Fruit fly (Drosophila melanogaster) whole organism, wandering third instar larva: Measurements from ENCODE around the gene CG11353.
A peak's percentile ranks its signal among the peaks of the same experiment; 100 is the strongest.

Experiments used
- Abd-B ChIP-seq: fragments of >200 bp; optimal IDR thresholded peaks from 2 replicates; lab custom pipeline; 2017; ENCODE audit warnings: missing biosample characterization, missing genetic modification characterization
- CG32264 ChIP-seq: fragments of 200-800 bp; sonication (Bioruptor generic); optimal IDR thresholded peaks from 2 replicates; lab custom pipeline; 2016; ENCODE audit warnings: missing biosample characterization, missing genetic modification characterization
- CG9705 ChIP-seq: fragments of 200-800 bp; sonication (Bioruptor generic); optimal IDR thresholded peaks from 2 replicates; lab custom pipeline; 2018; ENCODE audit warnings: missing biosample characterization, mild to moderate bottlenecking, missing genetic modification characterization
- CrebA ChIP-seq: fragments of 200-800 bp; sonication (Bioruptor generic); optimal IDR thresholded peaks from 2 replicates; lab custom pipeline; 2016; ENCODE audit warnings: missing biosample characterization, mild to moderate bottlenecking, missing genetic modification characterization, borderline replicate concordance
- Dfd ChIP-seq: fragments of >200 bp; optimal IDR thresholded peaks from 2 replicates; lab custom pipeline; 2017; ENCODE audit warnings: missing biosample characterization, missing genetic modification characterization
- Dif ChIP-seq: fragments of 200-275, 200-300 bp; sonication (Bioruptor generic); optimal IDR thresholded peaks from 2 replicates; lab custom pipeline; 2018; ENCODE audit warnings: missing biosample characterization, missing genetic modification characterization; ENCODE audit not compliant: partially characterized antibody
- GATAd ChIP-seq: sonication (Bioruptor generic); optimal IDR thresholded peaks from 2 replicates; lab custom pipeline; 2016; ENCODE audit warnings: missing biosample characterization, missing genetic modification characterization
- HLH106 ChIP-seq: fragments of 200-800 bp; optimal IDR thresholded peaks from 3 replicates; lab custom pipeline; 2019; ENCODE audit warnings: missing biosample characterization, mild to moderate bottlenecking, missing genetic modification characterization, moderate library complexity
- Hnf4 ChIP-seq: fragments of 200-800 bp; sonication (Bioruptor generic); optimal IDR thresholded peaks from 2 replicates; lab custom pipeline; 2016; ENCODE audit warnings: missing biosample characterization, mild to moderate bottlenecking, missing genetic modification characterization
- Hr78 ChIP-seq: fragments of >200 bp; optimal IDR thresholded peaks from 2 replicates; lab custom pipeline; 2017; ENCODE audit warnings: missing biosample characterization, missing genetic modification characterization
- Hr83 ChIP-seq: fragments of 200-300 bp; sonication (Bioruptor generic); optimal IDR thresholded peaks from 2 replicates; lab custom pipeline; 2016; ENCODE audit warnings: missing biosample characterization, mild to moderate bottlenecking, missing genetic modification characterization, moderate library complexity; ENCODE audit not compliant: poor library complexity, severe bottlenecking
- Jra ChIP-seq: sonication (Bioruptor generic); optimal IDR thresholded peaks from 2 replicates; lab custom pipeline; 2016; ENCODE audit warnings: missing biosample characterization, missing genetic modification characterization
- Mio ChIP-seq: sonication (Bioruptor generic); optimal IDR thresholded peaks from 2 replicates; lab custom pipeline; 2016; ENCODE audit warnings: missing biosample characterization, missing genetic modification characterization
- Myc ChIP-seq: fragments of >200 bp; optimal IDR thresholded peaks from 2 replicates; lab custom pipeline; 2017
- OdsH ChIP-seq: fragments of 200-800 bp; sonication (Bioruptor generic); optimal IDR thresholded peaks from 2 replicates; lab custom pipeline; 2016; ENCODE audit warnings: missing biosample characterization, mild to moderate bottlenecking, missing genetic modification characterization
- Rel ChIP-seq, 2 experiments: fragments of 200-800 bp; sonication (Bioruptor generic) in 1 of 2; optimal IDR thresholded peaks; 2 replicates in 1 of 2; 3 replicates in 1 of 2; lab custom pipeline; 2016 to 2019; ENCODE audit warnings: mild to moderate bottlenecking in 2 of 2, missing biosample characterization in 2 of 2, missing genetic modification characterization in 2 of 2, moderate library complexity in 1 of 2
- Sp1 ChIP-seq: fragments of 200-800 bp; sonication (Bioruptor generic); optimal IDR thresholded peaks from 3 replicates; lab custom pipeline; 2019; ENCODE audit warnings: missing biosample characterization, mild to moderate bottlenecking, missing genetic modification characterization, moderate library complexity
- Vsx2 ChIP-seq: fragments of 200-300, 225-300 bp; sonication (Bioruptor generic); optimal IDR thresholded peaks from 2 replicates; lab custom pipeline; 2018; ENCODE audit warnings: missing biosample characterization, missing genetic modification characterization; ENCODE audit not compliant: partially characterized antibody
- br ChIP-seq: fragments of 200-800 bp; sonication (Bioruptor generic); optimal IDR thresholded peaks from 2 replicates; lab custom pipeline; 2016; ENCODE audit warnings: missing biosample characterization, missing genetic modification characterization
- brk ChIP-seq: fragments of 200-800 bp; sonication (Bioruptor generic); optimal IDR thresholded peaks from 2 replicates; lab custom pipeline; 2016; ENCODE audit warnings: missing biosample characterization, mild to moderate bottlenecking, missing genetic modification characterization
- dl ChIP-seq, 2 experiments: fragments of 175-275, 200-275 bp in 1 of 2; fragments of 200-275 bp in 1 of 2; sonication (Bioruptor generic); optimal IDR thresholded peaks; lab custom pipeline; 2018; ENCODE audit warnings: mild to moderate bottlenecking in 2 of 2, missing biosample characterization in 2 of 2, missing genetic modification characterization in 2 of 2, moderate library complexity in 2 of 2; ENCODE audit not compliant: partially characterized antibody in 2 of 2, insufficient read depth in 1 of 2
- dmrt93B ChIP-seq: fragments of 200-800 bp; sonication (Bioruptor generic); optimal IDR thresholded peaks from 2 replicates; lab custom pipeline; 2018; ENCODE audit warnings: missing biosample characterization, mild to moderate bottlenecking, missing genetic modification characterization
- ey ChIP-seq: fragments of 200-800 bp; sonication (Bioruptor generic); optimal IDR thresholded peaks from 2 replicates; lab custom pipeline; 2016; ENCODE audit warnings: missing biosample characterization, missing genetic modification characterization
- foxo ChIP-seq, 2 experiments: fragments of 200-800 bp; sonication (Bioruptor generic); optimal IDR thresholded peaks; 2 replicates in 1 of 2; 3 replicates in 1 of 2; lab custom pipeline; 2016 to 2017; ENCODE audit warnings: missing biosample characterization in 2 of 2, missing genetic modification characterization in 2 of 2
- fru ChIP-seq: fragments of 200-800 bp; sonication (Bioruptor generic); optimal IDR thresholded peaks from 3 replicates; lab custom pipeline; 2016; ENCODE audit warnings: missing biosample characterization, mild to moderate bottlenecking, missing genetic modification characterization
- h ChIP-seq: fragments of 200-800 bp; sonication (Bioruptor generic); optimal IDR thresholded peaks from 3 replicates; lab custom pipeline; 2016; ENCODE audit warnings: missing biosample characterization, mild to moderate bottlenecking, missing genetic modification characterization
- jim ChIP-seq: fragments of 175-275, 200-325 bp; sonication (Bioruptor generic); optimal IDR thresholded peaks from 2 replicates; lab custom pipeline; 2016; ENCODE audit warnings: missing biosample characterization, mild to moderate bottlenecking, missing genetic modification characterization
- lola ChIP-seq: fragments of >200 bp; optimal IDR thresholded peaks from 2 replicates; lab custom pipeline; 2017; ENCODE audit warnings: missing biosample characterization, missing genetic modification characterization
- pan ChIP-seq: fragments of >200 bp; optimal IDR thresholded peaks from 2 replicates; lab custom pipeline; 2017
- psq ChIP-seq: fragments of 200-800 bp; sonication (Bioruptor generic); optimal IDR thresholded peaks from 3 replicates; lab custom pipeline; 2017; ENCODE audit warnings: missing biosample characterization, mild to moderate bottlenecking, missing genetic modification characterization, moderate library complexity
- rgr ChIP-seq: fragments of 200-800 bp; sonication (Bioruptor generic); optimal IDR thresholded peaks from 3 replicates; lab custom pipeline; 2016; ENCODE audit warnings: missing biosample characterization, mild to moderate bottlenecking, missing genetic modification characterization
- sage ChIP-seq: fragments of 200-800 bp; sonication (Bioruptor generic); optimal IDR thresholded peaks from 2 replicates; lab custom pipeline; 2016; ENCODE audit warnings: missing biosample characterization, mild to moderate bottlenecking, missing genetic modification characterization
- sv ChIP-seq: fragments of 200-800 bp; sonication (Bioruptor generic); optimal IDR thresholded peaks from 3 replicates; lab custom pipeline; 2016; ENCODE audit warnings: missing biosample characterization, missing genetic modification characterization
- tai ChIP-seq: sonication (Bioruptor generic); optimal IDR thresholded peaks from 2 replicates; lab custom pipeline; 2016; ENCODE audit warnings: missing biosample characterization, missing genetic modification characterization
- usp ChIP-seq: fragments of >200 bp; optimal IDR thresholded peaks from 2 replicates; lab custom pipeline; 2017; ENCODE audit warnings: missing biosample characterization, missing genetic modification characterization
- woc ChIP-seq: sonication (Bioruptor generic); optimal IDR thresholded peaks from 2 replicates; lab custom pipeline; 2016; ENCODE audit warnings: missing biosample characterization, mild to moderate bottlenecking, missing genetic modification characterization

The CG11353 gene

DNA sequence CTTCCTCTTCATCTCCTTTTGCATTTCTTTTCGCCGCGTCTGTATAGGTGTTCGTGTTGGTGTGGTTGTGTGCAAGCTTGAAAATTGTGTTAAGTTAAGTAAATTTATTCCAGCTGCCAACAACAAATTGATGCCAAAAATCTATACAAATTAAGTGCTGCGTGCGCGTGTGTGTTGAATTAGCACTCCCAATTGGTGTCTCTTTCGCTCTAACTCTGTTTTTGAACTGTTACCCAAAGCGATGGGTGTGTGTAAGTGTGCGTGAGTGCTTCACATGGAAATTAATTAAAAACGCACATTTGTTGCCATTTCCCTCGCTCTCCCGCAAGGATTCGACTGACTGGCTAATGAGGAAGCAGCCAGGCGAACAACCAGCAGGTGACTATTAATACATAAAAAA, 9.6 kb downstream of the CG11353 start:
- TF ChIP-seq Dfd (GFP tag; lab: Kevin White, UChicago) (no peak), foxo (GFP tag; optimal IDR thresholded peaks at IDR 0.05; lab: Kevin White, UChicago) (no peak), CG9705 (GFP tag; lab: Kevin White, UChicago) (no peak), GATAd (no peak), sage (GFP tag; lab: Kevin White, UChicago) (no peak), brk (GFP tag; lab: Kevin White, UChicago) (no peak), HLH106 (tag; lab: Kevin White, UChicago) (no peak), Hnf4 (GFP tag; lab: Kevin White, UChicago) (no peak), Myc (lab: Kevin White, UChicago) (no peak), CrebA (GFP tag; lab: Kevin White, UChicago) (no peak), tai (GFP tag; lab: Kevin White, UChicago) (no peak), Mio (no peak), Jra (no peak), Hr78 (no peak), ey (no peak), Dif (GFP tag; lab: Kevin White, UChicago) (no peak)
- TF ChIP-seq, all 38 proteins: peak for 0

DNA sequence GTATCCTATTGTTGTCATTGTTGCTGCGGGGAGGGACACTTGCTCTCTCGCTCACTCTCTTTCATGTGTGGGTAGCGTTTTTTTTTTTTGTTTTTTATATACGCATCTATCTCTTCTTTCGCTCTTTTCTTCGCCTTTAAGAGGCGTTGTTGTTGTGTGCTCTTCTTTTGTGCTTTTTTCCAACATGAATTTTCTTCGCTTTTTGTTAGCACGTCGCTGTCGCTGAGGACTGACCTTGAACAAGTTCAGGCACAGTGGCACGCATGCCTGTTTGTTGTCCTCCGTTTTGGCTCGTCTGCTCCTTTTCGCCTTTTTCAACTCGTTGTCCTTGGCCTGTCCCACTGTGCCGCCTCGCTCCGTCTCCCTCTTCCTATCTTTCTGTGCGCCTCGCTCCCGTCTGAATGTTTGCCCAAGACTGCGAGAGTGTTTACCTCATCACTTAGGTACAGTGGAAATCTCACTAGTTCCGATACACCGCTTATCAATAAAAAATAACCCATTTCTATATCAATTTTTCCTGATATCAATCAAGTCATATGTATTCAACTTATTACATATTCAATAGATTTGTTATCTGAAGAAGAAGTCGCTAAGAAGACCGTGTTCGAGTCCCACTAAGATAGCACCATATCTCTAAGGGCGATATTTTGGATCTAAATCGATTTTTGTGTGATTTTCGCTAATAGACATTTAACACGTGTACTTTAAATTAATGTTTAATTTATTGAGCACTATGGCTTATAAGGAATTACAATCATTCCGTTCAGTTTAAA, 10.2 kb downstream of the CG11353 start:
- TF ChIP-seq jim (GFP tag; lab: Kevin White, UChicago) (no peak), foxo (GFP tag; optimal IDR thresholded peaks at IDR 0.05; lab: Kevin White, UChicago) (peak in 1 of 2 experiments; percentile 87), lola (GFP tag; lab: Kevin White, UChicago) (no peak), pan (lab: Kevin White, UChicago) (no peak), HLH106 (tag; lab: Kevin White, UChicago) (peak; percentile 56), usp (GFP tag; lab: Kevin White, UChicago) (no peak), Rel (GFP tag; optimal IDR thresholded peaks at IDR 0.05; lab: Kevin White, UChicago) (no peak), Rel (tag; optimal IDR thresholded peaks at IDR 0.05; lab: Kevin White, UChicago) (peak; percentile 3), Jra (peak; percentile 34), Myc (lab: Kevin White, UChicago) (no peak), Hr83 (peak; percentile 72), Vsx2 (no peak), woc (GFP tag; lab: Kevin White, UChicago) (peak; percentile 88), Abd-B (no peak), ey (peak; percentile 65), rgr (GFP tag; lab: Kevin White, UChicago) (peak; percentile 77), Hnf4 (GFP tag; lab: Kevin White, UChicago) (peak; percentile 75), fru (GFP tag; lab: Kevin White, UChicago) (peak; percentile 78), brk (GFP tag; lab: Kevin White, UChicago) (no peak), psq (GFP tag; lab: Kevin White, UChicago) (peak; percentile 67), sage (GFP tag; lab: Kevin White, UChicago) (peak; percentile 27), br (GFP tag; lab: Kevin White, UChicago) (peak; percentile 76), h (peak; percentile 79), Sp1 (GFP tag; lab: Kevin White, UChicago) (peak; percentile 41), OdsH (GFP tag; lab: Kevin White, UChicago) (peak; percentile 80), CrebA (GFP tag; lab: Kevin White, UChicago) (peak; percentile 49), sv (GFP tag; lab: Kevin White, UChicago) (peak; percentile 22), Dfd (GFP tag; lab: Kevin White, UChicago) (no peak), CG9705 (GFP tag; lab: Kevin White, UChicago) (peak; percentile 24), CG32264 (peak; percentile 31), dmrt93B (GFP tag; lab: Kevin White, UChicago) (no peak), dl (GFP tag; optimal IDR thresholded peaks at IDR 0.05; lab: Kevin White, UChicago; ENCODE audit: insufficient read depth in 1 of 2, partially characterized antibody in 2 of 2) (no peak), tai (GFP tag; lab: Kevin White, UChicago) (no peak)
- TF ChIP-seq, all 38 proteins: peak for 20
